Worm (Caenorhabditis elegans) whole organism, dauer: ENCODE data around the gene W04G3.10.

Source experiments
- unc-62 ChIP-seq: sonication (generic microtip); optimal IDR thresholded peaks from 2 replicates; lab custom pipeline; 2017; ENCODE audit warnings: missing biosample characterization, missing genetic modification reagents, missing genetic modification characterization

Gene W04G3.10

DNA sequence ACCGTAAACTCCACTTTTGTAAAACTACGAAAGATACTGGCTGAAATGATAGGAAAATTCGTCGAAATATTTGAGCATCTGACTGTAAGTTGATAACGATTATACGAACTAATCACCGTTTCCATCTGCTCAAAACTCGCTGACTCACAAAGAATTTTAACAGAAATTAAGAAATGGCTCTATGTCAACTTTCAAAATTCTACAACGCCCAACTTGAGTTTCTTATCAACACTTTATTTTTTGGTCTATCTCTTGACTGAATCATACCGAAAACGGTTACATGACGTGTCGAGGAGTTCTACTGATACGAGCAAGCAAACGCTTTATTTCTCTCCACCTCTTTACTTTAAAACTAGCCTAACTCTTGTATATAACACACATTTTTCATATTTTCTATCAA is 30.9 kb downstream of the W04G3.10 start, which contains the start of gene clc-1:
Gene clc-1 (plus strand): TSS at position 264 of the 400 bp plus-strand sequence.
- TF ChIP-seq unc-62 (GFP tag; lab: Kevin White, UChicago) = no peak

- no peak for TF ChIP-seq unc-62 (GFP tag; lab: Kevin White, UChicago)
Measured at ce11 chrX:11042777-11043176, 35.3 kb downstream of the W04G3.10 start, which contains the start of gene C09F12.3. Gene C09F12.3 (minus strand): TSS chrX:11042877.

DNA sequence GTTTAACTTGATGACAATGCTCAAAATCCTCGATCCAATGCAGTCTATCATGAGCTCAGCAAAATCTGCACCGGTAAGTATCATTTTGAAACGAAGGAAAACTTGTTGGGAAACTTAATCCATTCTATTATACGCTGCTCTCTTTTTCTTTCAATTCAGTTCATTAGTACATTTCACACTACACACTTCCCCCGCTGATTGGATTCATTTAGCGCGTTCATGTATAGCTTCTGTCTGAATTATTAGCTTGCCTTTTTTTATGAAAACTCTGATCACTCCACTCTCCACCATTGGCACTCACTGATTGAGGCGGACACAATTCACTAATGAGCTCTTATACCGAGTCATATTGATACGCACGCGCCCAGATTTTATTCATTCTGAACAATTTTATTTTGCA is 39.8 kb downstream of the W04G3.10 start:
- TF ChIP-seq unc-62 (GFP tag; lab: Kevin White, UChicago) = no peak

DNA sequence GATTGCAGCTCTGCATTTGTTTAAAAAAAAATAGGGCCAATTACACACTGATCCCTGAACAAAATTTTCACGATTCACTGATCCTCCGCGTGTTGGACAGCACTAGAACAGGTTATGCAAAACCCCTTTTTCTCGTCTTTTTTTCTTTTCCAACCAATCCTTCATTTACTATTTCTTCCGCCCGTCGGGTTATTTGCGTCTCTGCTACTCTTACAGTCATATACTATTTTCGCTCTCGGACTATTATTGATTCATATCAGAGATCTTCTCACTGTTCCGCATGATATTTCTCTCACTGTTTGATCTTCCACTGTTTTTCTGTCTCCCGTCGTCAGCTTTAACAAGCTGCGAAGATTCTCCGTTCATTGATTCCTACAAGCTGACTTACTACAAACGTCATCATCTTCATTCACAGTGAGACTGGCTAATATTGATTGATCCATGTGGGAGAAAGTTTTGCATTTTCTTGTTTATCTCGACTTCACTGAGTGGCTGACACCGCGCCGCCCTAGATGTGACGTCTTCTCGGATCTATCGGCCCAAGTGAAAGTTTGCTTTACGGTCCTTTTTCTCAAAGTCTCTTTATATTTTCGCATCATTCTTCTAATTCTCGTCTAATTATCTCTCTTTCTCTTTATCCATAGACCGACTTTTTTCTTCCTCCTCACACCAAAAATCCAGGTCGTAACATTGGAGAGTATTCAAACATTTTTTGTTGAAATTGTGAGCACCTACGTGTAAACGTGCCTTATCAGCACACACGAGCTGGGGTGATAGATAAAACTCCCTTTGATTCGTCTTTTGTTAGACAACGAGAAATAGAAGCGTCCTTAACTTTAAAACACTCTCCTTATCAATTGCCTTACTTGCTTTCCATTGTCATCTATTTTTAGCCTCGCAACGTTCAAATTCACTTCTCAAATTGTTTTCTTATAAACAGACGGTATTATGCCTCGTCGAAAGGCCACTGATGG is 41.6 kb downstream of the W04G3.10 start:
- TF ChIP-seq unc-62 (GFP tag; lab: Kevin White, UChicago) = no peak

- TF ChIP-seq unc-62 (GFP tag; lab: Kevin White, UChicago) = no peak
Measured at ce11 chrX:11035563-11035962, 42.5 kb downstream of the W04G3.10 start.

DNA sequence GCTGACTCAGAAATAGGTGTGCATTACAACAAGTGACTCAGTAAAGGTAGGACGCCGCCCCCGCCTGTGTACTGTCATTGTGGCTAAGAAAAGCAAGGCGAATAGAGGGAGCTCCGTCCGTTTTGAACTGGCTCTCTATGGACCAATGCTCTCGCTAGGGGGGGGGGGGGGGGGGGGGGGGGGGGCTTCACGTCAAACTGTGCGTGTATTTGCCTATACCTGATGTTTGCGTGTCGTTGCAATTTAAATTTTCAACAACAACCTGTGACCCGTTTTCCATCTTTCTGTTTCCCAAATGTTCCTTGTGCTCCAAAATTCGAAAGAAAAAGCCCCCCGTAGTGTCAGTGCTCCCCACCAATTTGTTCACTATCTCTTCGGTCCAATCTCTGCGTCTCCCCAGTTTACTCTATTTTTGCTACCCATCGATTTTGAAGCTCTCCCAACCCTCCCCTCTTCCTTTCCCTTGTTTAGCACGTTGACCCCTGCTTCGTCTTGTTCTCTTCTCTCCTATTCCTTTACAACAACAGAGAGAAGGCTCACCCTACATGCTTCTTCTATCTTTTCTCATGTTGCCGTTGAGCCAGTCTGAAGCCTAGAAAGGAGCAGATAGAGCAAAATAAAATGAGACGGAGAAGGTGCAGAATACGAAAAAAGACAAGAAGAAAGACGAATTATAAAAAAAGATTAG is 43.5 kb downstream of the W04G3.10 start:
- TF ChIP-seq unc-62 (GFP tag; lab: Kevin White, UChicago) = no peak

ce11 chrX:11033952-11034287 is 44.1 kb downstream of the W04G3.10 start:
- TF ChIP-seq unc-62 (GFP tag; lab: Kevin White, UChicago) = no peak

- TF ChIP-seq unc-62 (GFP tag; lab: Kevin White, UChicago) = no peak
Measured at ce11 chrX:11033128-11033951, 44.7 kb downstream of the W04G3.10 start.

DNA sequence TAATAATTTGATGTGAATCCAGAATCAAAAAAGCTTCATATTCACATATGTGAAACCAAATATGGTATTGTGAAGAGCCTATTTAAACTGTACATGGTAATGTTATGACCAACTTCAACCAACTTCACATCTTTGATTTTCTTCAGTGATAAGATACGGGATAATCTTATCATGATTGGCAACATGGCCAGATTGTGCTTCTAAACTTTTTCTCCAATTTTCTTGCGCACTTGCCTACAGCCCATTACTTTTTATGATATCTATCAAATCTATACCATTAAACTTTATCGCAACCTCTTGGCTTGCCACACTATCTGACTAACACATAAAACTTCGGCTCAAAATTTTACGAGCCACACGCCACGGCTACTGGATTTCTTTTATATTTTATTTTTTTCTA is 45.6 kb downstream of the W04G3.10 start:
- TF ChIP-seq unc-62 (GFP tag; lab: Kevin White, UChicago) = no peak

ce11 chrX:11031869-11032268 is 46.2 kb downstream of the W04G3.10 start:
- TF ChIP-seq unc-62 (GFP tag; lab: Kevin White, UChicago) = no peak

ce11 chrX:11031047-11031695 is 46.9 kb downstream of the W04G3.10 start:
- TF ChIP-seq unc-62 (GFP tag; lab: Kevin White, UChicago) = no peak

DNA sequence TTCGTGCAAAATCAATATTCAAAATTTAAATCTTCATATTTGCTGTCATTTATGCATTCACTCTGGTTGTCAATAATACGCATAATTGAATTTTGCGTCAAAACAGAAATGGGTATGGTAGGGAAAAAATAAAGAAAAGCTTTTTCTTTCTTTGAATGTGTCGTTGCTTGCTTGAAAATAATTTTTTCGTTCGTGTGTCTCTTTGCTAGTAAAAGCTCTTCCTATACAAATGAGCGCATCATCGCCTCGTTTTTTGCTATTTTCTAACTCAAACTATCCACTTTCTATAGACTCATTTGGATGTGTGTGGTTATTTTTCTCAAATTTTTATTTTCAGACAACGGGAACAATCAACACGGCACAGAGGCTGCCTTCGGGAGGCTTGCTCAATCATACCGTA is 49.4 kb downstream of the W04G3.10 start, which contains the start of gene ldb-1:
Gene ldb-1 (plus strand): TSS at position 301 of the 400 bp plus-strand sequence.
- TF ChIP-seq unc-62 (GFP tag; lab: Kevin White, UChicago) = no peak
